Worm (Caenorhabditis elegans) whole organism, L4/young adult: ENCODE data around the gene algn-12.

Source experiments
- dao-5 ChIP-seq: sonication (generic microtip); optimal IDR thresholded peaks from 2 replicates; lab custom pipeline; 2016; ENCODE audit warnings: missing genotype, missing genetic modification characterization, moderate library complexity, missing compliant biosample characterization
- him-1 ChIP-seq: sonication (generic microtip); optimal IDR thresholded peaks from 2 replicates; lab custom pipeline; 2016; ENCODE audit warnings: missing genotype, missing genetic modification reagents, missing genetic modification characterization, missing compliant biosample characterization

- TF ChIP-seq him-1 (tag; lab: Kevin White, UChicago) (no peak), dao-5 (tag; lab: Kevin White, UChicago) (no peak)
These were observed 29.9 kb upstream of the algn-12 start, which contains the start of gene Y97E10AR.8 for ce11 chrV:8005000-8005399.
